Worm (Caenorhabditis elegans) whole organism, L2 larva: ENCODE measurements around the gene Y37D8A.4.

ENCODE experiments used
- ZK546.5 ChIP-seq: sonication (generic microtip); optimal IDR thresholded peaks from 2 replicates; lab custom pipeline; 2017; ENCODE audit warnings: missing biosample characterization, missing genetic modification characterization
- ama-1 ChIP-seq: fragments of 150-350 bp; optimal IDR thresholded peaks from 2 replicates; lab custom pipeline; 2018; ENCODE audit warnings: inconsistent platforms
- dmd-4 ChIP-seq: sonication (generic microtip); optimal IDR thresholded peaks from 2 replicates; lab custom pipeline; 2017; ENCODE audit warnings: missing biosample characterization, missing genetic modification characterization
- elt-1 ChIP-seq: fragments of 150-350 bp; optimal IDR thresholded peaks from 2 replicates; lab custom pipeline; 2014; ENCODE audit warnings: missing biosample characterization, missing genetic modification characterization
- elt-3 ChIP-seq: sonication (generic microtip); optimal IDR thresholded peaks from 2 replicates; lab custom pipeline; 2017; ENCODE audit warnings: missing biosample characterization, missing genetic modification characterization
- fos-1 ChIP-seq: fragments of 150-350 bp; optimal IDR thresholded peaks from 2 replicates; lab custom pipeline; 2014; ENCODE audit warnings: missing biosample characterization, missing genetic modification characterization
- lin-39 ChIP-seq: fragments of 150-350 bp; optimal IDR thresholded peaks from 2 replicates; lab custom pipeline; 2014; ENCODE audit warnings: missing biosample characterization, missing genetic modification reagents, missing genetic modification characterization
- lsy-2 ChIP-seq, 2 experiments: fragments of 150-350 bp in 1 of 2; sonication (generic microtip) in 1 of 2; optimal IDR thresholded peaks; 2 replicates each; lab custom pipeline; 2014 to 2017; ENCODE audit warnings: missing biosample characterization in 2 of 2, missing genetic modification characterization in 2 of 2
- nhr-10 ChIP-seq: sonication (generic microtip); optimal IDR thresholded peaks from 2 replicates; lab custom pipeline; 2017; ENCODE audit warnings: missing biosample characterization, missing genetic modification characterization
- nhr-23 ChIP-seq: fragments of 150-350 bp; optimal IDR thresholded peaks from 2 replicates; lab custom pipeline; 2014; ENCODE audit warnings: missing biosample characterization, missing genetic modification reagents, missing genetic modification characterization
- nhr-237 ChIP-seq: fragments of 150-350 bp; optimal IDR thresholded peaks from 2 replicates; lab custom pipeline; 2014; ENCODE audit warnings: missing biosample characterization, missing genetic modification characterization
- unc-39 ChIP-seq: fragments of 150-350 bp; optimal IDR thresholded peaks from 2 replicates; lab custom pipeline; 2014; ENCODE audit warnings: missing biosample characterization, missing genetic modification characterization
- unc-55 ChIP-seq: fragments of 150-350 bp; sonication (generic microtip); optimal IDR thresholded peaks from 3 replicates; lab custom pipeline; 2014; ENCODE audit warnings: missing biosample characterization, missing genetic modification reagents, missing genetic modification characterization
- ztf-11 ChIP-seq: sonication (generic microtip); optimal IDR thresholded peaks from 2 replicates; lab custom pipeline; 2017; ENCODE audit warnings: missing biosample characterization, missing genetic modification characterization

DNA sequence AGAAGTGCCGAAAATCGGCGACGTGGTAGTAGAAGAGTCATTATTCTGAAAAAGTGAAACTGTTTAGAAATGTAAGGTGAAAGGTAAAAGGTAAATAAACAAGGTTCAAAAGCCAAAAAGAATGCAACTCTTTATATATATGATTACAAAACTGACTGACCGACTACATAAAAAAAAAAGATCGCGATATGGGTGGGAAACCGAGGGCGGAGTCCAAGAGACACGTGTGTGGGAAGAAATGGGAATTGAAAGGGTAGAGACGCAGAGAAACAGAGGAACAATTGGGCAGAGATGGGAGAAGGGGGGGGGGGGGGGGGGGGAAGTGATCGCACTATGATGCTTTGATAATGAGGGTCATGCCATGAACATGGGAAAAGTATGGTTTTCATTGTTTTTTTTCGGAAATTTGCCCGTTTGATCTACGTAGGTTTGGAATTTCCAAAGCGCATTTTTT is at the start of gene Y37D8A.4:
- TF ChIP-seq fos-1 (tag; lab: Kevin White, UChicago) (peak; percentile 71), unc-55 (GFP tag; lab: Kevin White, UChicago) (no peak), nhr-10 (no peak), ZK546.5 (tag; lab: Kevin White, UChicago) (no peak), unc-39 (no peak), ztf-11 (tag; lab: Kevin White, UChicago) (no peak), elt-1 (tag; lab: Kevin White, UChicago) (no peak), ama-1 (lab: Kevin White, UChicago) (no peak), dmd-4 (tag; lab: Kevin White, UChicago) (no peak), lin-39 (tag; lab: Kevin White, UChicago) (no peak), lsy-2 (tag; optimal IDR thresholded peaks at IDR 0.05; lab: Kevin White, UChicago) (peak in 1 of 2 experiments; percentile 28), nhr-237 (tag; lab: Kevin White, UChicago) (no peak), nhr-23 (tag; lab: Kevin White, UChicago) (no peak), elt-3 (tag; lab: Kevin White, UChicago) (no peak)
